Worm (Caenorhabditis elegans) whole organism, young adult: ENCODE data around the gene C27B7.5.
A peak's percentile ranks its signal among the peaks of the same experiment; 100 is the strongest.

Experiments
- B0261.1 ChIP-seq: sonication (generic microtip); optimal IDR thresholded peaks from 2 replicates; lab custom pipeline; 2016; ENCODE audit warnings: mild to moderate bottlenecking, missing genetic modification characterization, moderate library complexity, missing compliant biosample characterization
- F49E8.2 ChIP-seq: sonication (generic microtip); optimal IDR thresholded peaks from 3 replicates; lab custom pipeline; 2017; ENCODE audit warnings: missing genetic modification characterization, mild to moderate bottlenecking, missing compliant biosample characterization, antibody characterized with exemption, moderate library complexity; ENCODE audit not compliant: insufficient read depth
- F55B11.4 ChIP-seq: sonication (generic microtip); optimal IDR thresholded peaks from 2 replicates; lab custom pipeline; 2016; ENCODE audit warnings: missing compliant biosample characterization, missing genetic modification characterization, borderline replicate concordance; ENCODE audit not compliant: insufficient read depth
- K11D2.4 ChIP-seq: fragments of 200-800 bp; sonication (Bioruptor generic); IDR thresholded peaks from 2 replicates; pipeline ENCODE4 v1.3.6; 2022; ENCODE audit warnings: missing genetic modification reagents, missing genetic modification characterization, missing compliant biosample characterization
- Y53G8AR.9 ChIP-seq: fragments of 200-800 bp; sonication (Bioruptor generic); conservative IDR thresholded peaks from 2 replicates; pipeline ENCODE4 v1.3.6; 2022; ENCODE audit warnings: missing genetic modification reagents, missing genetic modification characterization, missing compliant biosample characterization
- Y56A3A.18 ChIP-seq: fragments of 200-800 bp; sonication (Bioruptor generic); IDR thresholded peaks from 2 replicates; pipeline ENCODE4 v1.3.6; 2022; ENCODE audit warnings: missing genetic modification reagents, missing genetic modification characterization, missing compliant biosample characterization
- Y95B8A.8 ChIP-seq: fragments of 200-800 bp; sonication (Bioruptor generic); IDR thresholded peaks from 2 replicates; pipeline ENCODE4 v1.3.6; 2022; ENCODE audit warnings: missing genetic modification reagents, missing genetic modification characterization, missing compliant biosample characterization
- aptf-3 ChIP-seq: fragments of 200-800 bp; sonication (Bioruptor generic); IDR thresholded peaks from 2 replicates; pipeline ENCODE4 v1.3.6; 2022; ENCODE audit warnings: missing genetic modification characterization, missing compliant biosample characterization
- atf-7 ChIP-seq: sonication (generic microtip); optimal IDR thresholded peaks from 2 replicates; lab custom pipeline; 2017; ENCODE audit warnings: mild to moderate bottlenecking, missing genetic modification characterization, missing compliant biosample characterization
- attf-3 ChIP-seq: fragments of 200-800 bp; sonication (Bioruptor generic); conservative IDR thresholded peaks from 2 replicates; pipeline ENCODE4 v1.3.6; 2022; ENCODE audit warnings: missing genetic modification reagents, missing genetic modification characterization, missing compliant biosample characterization
- attf-5 ChIP-seq: fragments of 200-800 bp; sonication (Bioruptor generic); optimal IDR thresholded peaks from 2 replicates; lab custom pipeline; 2018; ENCODE audit warnings: mild to moderate bottlenecking, missing genetic modification characterization, missing compliant biosample characterization
- attf-6 ChIP-seq: fragments of 200-800 bp; sonication (Bioruptor generic); IDR thresholded peaks from 2 replicates; pipeline ENCODE4 v1.3.6; 2022; ENCODE audit warnings: missing genetic modification reagents, missing genetic modification characterization, missing compliant biosample characterization
- bed-2 ChIP-seq: fragments of 200-800 bp; sonication (Bioruptor generic); IDR thresholded peaks from 2 replicates; pipeline ENCODE4 v1.3.6; 2022; ENCODE audit warnings: missing genetic modification reagents, missing genetic modification characterization, missing compliant biosample characterization
- ceh-58 ChIP-seq: fragments of 200-800 bp; sonication (Bioruptor generic); IDR thresholded peaks from 2 replicates; pipeline ENCODE4 v1.3.6; 2022; ENCODE audit warnings: missing genetic modification characterization, missing compliant biosample characterization
- ceh-79 ChIP-seq: sonication (generic microtip); optimal IDR thresholded peaks from 2 replicates; lab custom pipeline; 2017; ENCODE audit warnings: mild to moderate bottlenecking, missing genetic modification characterization, missing compliant biosample characterization
- dpff-1 ChIP-seq: sonication (generic microtip); optimal IDR thresholded peaks from 2 replicates; lab custom pipeline; 2017; ENCODE audit warnings: mild to moderate bottlenecking, missing genetic modification characterization, missing compliant biosample characterization
- dpl-1 ChIP-seq: fragments of 150-350 bp; optimal IDR thresholded peaks from 2 replicates; lab custom pipeline; 2014; ENCODE audit warnings: missing biosample characterization, missing genetic modification reagents, missing genetic modification characterization
- egl-18 ChIP-seq: fragments of 200-800 bp; sonication (Bioruptor generic); IDR thresholded peaks from 2 replicates; pipeline ENCODE4 v1.3.6; 2022; ENCODE audit warnings: missing genetic modification reagents, missing genetic modification characterization, missing compliant biosample characterization
- egl-44 ChIP-seq: fragments of 200-800 bp; sonication (Bioruptor generic); IDR thresholded peaks from 2 replicates; pipeline ENCODE4 v1.3.6; 2022; ENCODE audit warnings: missing genetic modification reagents, missing genetic modification characterization, missing compliant biosample characterization
- fkh-3 ChIP-seq: sonication (generic microtip); optimal IDR thresholded peaks from 2 replicates; lab custom pipeline; 2016; ENCODE audit warnings: mild to moderate bottlenecking, missing genetic modification characterization, missing compliant biosample characterization
- hlh-12 ChIP-seq: sonication (generic microtip); optimal IDR thresholded peaks from 2 replicates; lab custom pipeline; 2016; ENCODE audit warnings: missing genetic modification characterization, missing compliant biosample characterization
- hlh-26 ChIP-seq: fragments of 200-800 bp; sonication (Bioruptor generic); conservative IDR thresholded peaks from 2 replicates; pipeline ENCODE4 v1.3.6; 2022; ENCODE audit warnings: missing genetic modification reagents, missing genetic modification characterization, missing compliant biosample characterization
- hmg-1.2 ChIP-seq: fragments of 200-800 bp; sonication (Bioruptor generic); IDR thresholded peaks from 2 replicates; pipeline ENCODE4 v1.3.6; 2022; ENCODE audit warnings: missing genetic modification reagents, missing genetic modification characterization, missing compliant biosample characterization
- lin-26 ChIP-seq: fragments of 200-800 bp; sonication (Bioruptor generic); IDR thresholded peaks from 2 replicates; pipeline ENCODE4 v1.3.6; 2022; ENCODE audit warnings: missing genetic modification reagents, missing genetic modification characterization, missing compliant biosample characterization
- lin-40 ChIP-seq: sonication (generic microtip); optimal IDR thresholded peaks from 2 replicates; lab custom pipeline; 2016; ENCODE audit warnings: missing genetic modification characterization, mild to moderate bottlenecking, missing compliant biosample characterization, missing genotype, missing genetic modification reagents
- lin-54 ChIP-seq: fragments of 200-800 bp; sonication (Bioruptor generic); optimal IDR thresholded peaks from 2 replicates; lab custom pipeline; 2018; ENCODE audit warnings: mild to moderate bottlenecking, missing genetic modification characterization, missing compliant biosample characterization
- lsl-1 ChIP-seq: fragments of 200-800 bp; sonication (Bioruptor generic); optimal IDR thresholded peaks from 2 replicates; lab custom pipeline; 2018; ENCODE audit warnings: mild to moderate bottlenecking, missing genetic modification characterization, moderate library complexity, missing compliant biosample characterization
- madf-3 ChIP-seq: fragments of 200-800 bp; sonication (Bioruptor generic); IDR thresholded peaks from 2 replicates; pipeline ENCODE4 v1.3.6; 2022; ENCODE audit warnings: missing genetic modification reagents, missing genetic modification characterization, missing compliant biosample characterization
- mcd-1 ChIP-seq: fragments of 200-800 bp; sonication (Bioruptor generic); IDR thresholded peaks from 2 replicates; pipeline ENCODE4 v1.3.6; 2022; ENCODE audit warnings: missing genetic modification reagents, missing genetic modification characterization, missing compliant biosample characterization
- nfya-2 ChIP-seq: fragments of 200-800 bp; sonication (Bioruptor generic); IDR thresholded peaks from 2 replicates; pipeline ENCODE4 v1.3.6; 2022; ENCODE audit warnings: missing genetic modification reagents, missing genetic modification characterization, missing compliant biosample characterization
- nhr-120 ChIP-seq: fragments of 200-800 bp; sonication (Bioruptor generic); IDR thresholded peaks from 2 replicates; pipeline ENCODE4 v1.3.6; 2022; ENCODE audit warnings: missing genetic modification characterization, missing compliant biosample characterization
- nhr-80 ChIP-seq: sonication (generic microtip); optimal IDR thresholded peaks from 2 replicates; lab custom pipeline; 2016; ENCODE audit warnings: missing genetic modification characterization, missing compliant biosample characterization
- pha-4 ChIP-seq: fragments of 150-350 bp; sonication (generic microtip); optimal IDR thresholded peaks from 2 replicates; lab custom pipeline; 2014; ENCODE audit warnings: missing biosample characterization, missing genetic modification reagents, missing genetic modification characterization
- rcor-1 ChIP-seq: fragments of 200-800 bp; sonication (Bioruptor generic); IDR thresholded peaks from 2 replicates; pipeline ENCODE4 v1.3.6; 2022; ENCODE audit warnings: missing genetic modification reagents, missing genetic modification characterization, missing compliant biosample characterization
- tbp1 ChIP-seq: fragments of 200-800 bp; sonication (Bioruptor generic); optimal IDR thresholded peaks from 2 replicates; lab custom pipeline; 2018; ENCODE audit warnings: mild to moderate bottlenecking, missing genetic modification characterization, missing compliant biosample characterization
- tbx-9 ChIP-seq: sonication (generic microtip); optimal IDR thresholded peaks from 2 replicates; lab custom pipeline; 2016; ENCODE audit warnings: borderline replicate concordance, missing genetic modification characterization, inconsistent platforms, missing compliant biosample characterization
- zim-3 ChIP-seq: sonication (generic microtip); optimal IDR thresholded peaks from 2 replicates; lab custom pipeline; 2017; ENCODE audit warnings: mild to moderate bottlenecking, missing genetic modification characterization, moderate library complexity, missing compliant biosample characterization
- ztf-22 ChIP-seq: fragments of 200-800 bp; sonication (Bioruptor generic); optimal IDR thresholded peaks from 2 replicates; lab custom pipeline; 2018; ENCODE audit warnings: mild to moderate bottlenecking, missing genetic modification characterization, moderate library complexity, missing compliant biosample characterization
- ztf-26 ChIP-seq: sonication (generic microtip); optimal IDR thresholded peaks from 2 replicates; lab custom pipeline; 2017; ENCODE audit warnings: missing genetic modification characterization, missing compliant biosample characterization

C27B7.5 gene

DNA sequence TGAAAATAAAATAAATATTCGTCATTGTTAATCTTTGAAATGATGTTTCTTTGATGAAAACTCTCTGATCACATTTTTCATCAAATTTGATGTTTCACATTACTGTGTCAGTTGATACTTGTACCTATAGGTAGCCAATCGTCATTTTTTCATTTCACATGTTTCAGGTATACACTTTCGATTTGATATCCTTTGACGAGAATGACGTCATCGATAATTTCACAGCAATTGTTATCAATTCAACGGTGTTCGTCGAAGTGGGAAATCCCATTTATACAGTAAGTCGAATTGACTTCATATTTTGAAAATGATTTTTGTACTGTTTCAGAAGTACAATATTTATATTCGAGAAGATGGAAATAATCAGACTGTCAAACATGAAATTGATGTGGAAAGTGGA lies 12.7 kb downstream of the C27B7.5 start:
- TF ChIP-seq atf-7 (tag; lab: Kevin White, UChicago) (peak; percentile 88), zim-3 (tag; lab: Kevin White, UChicago) (no peak)

ce11 chrIV:8916010-8916409 lies 14.6 kb downstream of the C27B7.5 start, which contains the start of gene C27B7.9:
Gene C27B7.9 (minus strand): TSS chrIV:8916110.
- TF ChIP-seq hmg-1.2 (GFP tag; lab: Robert Waterston, UW) (no peak), lin-54 (no peak), ceh-58 (GFP tag; lab: Robert Waterston, UW) (0 out of 2 replicates have a peak, but pooled peaks have one; percentile 31)

- TF ChIP-seq dpl-1 (GFP tag; lab: Kevin White, UChicago) (no peak), fkh-3 (no peak), ceh-79 (tag; lab: Kevin White, UChicago) (no peak), egl-44 (GFP tag; lab: Robert Waterston, UW) (no peak), mcd-1 (GFP tag; lab: Robert Waterston, UW) (no peak), ztf-26 (tag; lab: Kevin White, UChicago) (no peak), Y95B8A.8 (GFP tag; lab: Robert Waterston, UW) (no peak), Y53G8AR.9 (no peak), tbp1 (GFP tag; lab: Kevin White, UChicago) (no peak), Y56A3A.18 (GFP tag; lab: Robert Waterston, UW) (no peak), hmg-1.2 (GFP tag; lab: Robert Waterston, UW) (no peak), aptf-3 (GFP tag; lab: Robert Waterston, UW) (no peak), rcor-1 (GFP tag; lab: Robert Waterston, UW) (no peak), lin-40 (tag; lab: Kevin White, UChicago) (no peak), attf-5 (GFP tag; lab: Kevin White, UChicago) (no peak), lin-26 (no peak)
Observed at ce11 chrIV:8918790-8919189, 17.3 kb downstream of the C27B7.5 start, which contains the start of gene rap-1. Gene rap-1 (minus strand): TSS chrIV:8918890.

ce11 chrIV:8920284-8920806 lies 18.9 kb downstream of the C27B7.5 start:
- TF ChIP-seq pha-4 (tag; lab: Kevin White, UChicago) (no peak), hmg-1.2 (GFP tag; lab: Robert Waterston, UW) (peak; percentile 20; the same call in 1 of the 2 replicates)

ce11 chrIV:8921166-8921565 lies 19.7 kb downstream of the C27B7.5 start:
- no peak for TF ChIP-seq hlh-26
- TF ChIP-seq attf-3 (GFP tag; lab: Robert Waterston, UW) = no peak
- TF ChIP-seq B0261.1 (tag; lab: Kevin White, UChicago) = no peak
- no peak for TF ChIP-seq lsl-1 (GFP tag; lab: Kevin White, UChicago)
- TF ChIP-seq ztf-22 = no peak
- no peak for TF ChIP-seq nfya-2
- no peak for TF ChIP-seq tbx-9 (tag; lab: Kevin White, UChicago)
- TF ChIP-seq ztf-26 (tag; lab: Kevin White, UChicago) = no peak
- no peak for TF ChIP-seq nhr-80 (tag; lab: Kevin White, UChicago)
- no peak for TF ChIP-seq egl-18
- no peak for TF ChIP-seq dpff-1

DNA sequence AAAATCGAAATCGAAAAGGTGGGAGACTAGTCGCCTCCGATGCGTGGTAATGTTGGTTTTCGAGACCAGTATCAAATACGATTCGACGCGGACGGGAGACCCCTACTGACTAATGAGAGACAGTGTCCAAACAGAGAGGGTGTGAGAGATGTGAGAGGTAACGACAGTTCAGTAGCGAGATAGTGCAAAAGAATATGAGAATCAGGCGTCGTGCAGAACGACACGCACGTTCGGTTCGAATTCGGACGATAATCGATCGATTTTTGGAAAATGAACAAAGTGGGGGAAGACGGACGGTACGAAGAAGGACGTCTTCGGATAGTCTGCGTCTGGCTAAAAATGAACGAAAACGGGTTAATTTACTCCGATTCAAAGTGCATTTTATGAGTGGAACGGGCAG lies 20.5 kb downstream of the C27B7.5 start, which contains the start of gene D1046.16:
D1046.16 (plus strand) TSS at position 195 of the 400 bp plus-strand sequence.
- TF ChIP-seq K11D2.4 (GFP tag; lab: Robert Waterston, UW) (no peak), attf-3 (GFP tag; lab: Robert Waterston, UW) (no peak), nhr-80 (tag; lab: Kevin White, UChicago) (peak; percentile 69), F55B11.4 (no peak), lin-26 (0 out of 2 replicates have a peak, but pooled peaks have one; percentile 33), madf-3 (GFP tag; lab: Robert Waterston, UW) (no peak), bed-2 (GFP tag; lab: Robert Waterston, UW) (no peak), dpl-1 (GFP tag; lab: Kevin White, UChicago) (no peak), attf-6 (GFP tag; lab: Robert Waterston, UW) (no peak), F49E8.2 (tag; lab: Kevin White, UChicago) (no peak), nhr-120 (GFP tag; lab: Robert Waterston, UW) (no peak), attf-5 (GFP tag; lab: Kevin White, UChicago) (peak; percentile 58), hmg-1.2 (GFP tag; lab: Robert Waterston, UW) (peak; percentile 52; the same call in 1 of the 2 replicates), pha-4 (tag; lab: Kevin White, UChicago) (no peak), hlh-12 (tag; lab: Kevin White, UChicago) (no peak)
